Worm (Caenorhabditis elegans): ENCODE results near the gene zen-4.

DNA sequence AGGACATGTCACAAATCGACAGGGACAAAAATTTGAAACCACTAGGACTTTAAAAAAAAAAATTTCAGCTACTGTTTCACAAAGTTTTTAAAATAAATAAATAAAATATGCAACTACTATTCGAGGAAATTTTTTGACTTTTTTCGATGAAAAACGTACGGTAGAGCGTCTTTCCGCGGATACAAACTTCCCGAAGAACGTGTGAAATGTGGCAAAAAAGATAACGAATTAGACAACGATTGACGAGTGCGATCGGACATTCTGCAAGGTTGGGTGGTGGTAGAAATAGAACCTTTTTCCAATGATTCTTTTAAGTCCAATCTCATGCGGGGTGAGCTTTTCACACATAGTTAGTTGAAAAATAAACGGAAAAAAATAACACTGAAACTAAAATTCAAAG, 47.8 kb downstream of the zen-4 start:
- no peak for TF ChIP-seq unc-130 (tag; optimal IDR thresholded peaks at IDR 0.05)
- no peak for TF ChIP-seq ceh-82 (tag; optimal IDR thresholded peaks at IDR 0.05)
- no peak for TF ChIP-seq lsy-2 (tag; optimal IDR thresholded peaks at IDR 0.05)
- no peak for TF ChIP-seq lir-3 (tag; optimal IDR thresholded peaks at IDR 0.05; ENCODE audit: poor library complexity)

Measured in whole organism, L1 larva.